Worm (Caenorhabditis elegans): Measurements from ENCODE around the gene sft-1.

Gene sft-1

ce11 chrIII:3110614-3111013 lies 24.1 kb downstream of the sft-1 start:
- TF ChIP-seq peb-1 (tag; optimal IDR thresholded peaks at IDR 0.05) (no peak), lin-11 (tag; optimal IDR thresholded peaks at IDR 0.05) (no peak), lin-13 (GFP tag; optimal IDR thresholded peaks at IDR 0.05) (no peak), ceh-16 (tag; optimal IDR thresholded peaks at IDR 0.05) (no peak), ZK546.5 (tag; optimal IDR thresholded peaks at IDR 0.05) (no peak), skn-1 (tag; optimal IDR thresholded peaks at IDR 0.05) (no peak), nhr-129 (tag; optimal IDR thresholded peaks at IDR 0.05) (no peak), sma-9 (GFP tag; optimal IDR thresholded peaks at IDR 0.05) (no peak), sma-9 (tag; optimal IDR thresholded peaks at IDR 0.05) (no peak), nhr-77 (tag; optimal IDR thresholded peaks at IDR 0.05) (no peak), elt-3 (tag; optimal IDR thresholded peaks at IDR 0.05) (no peak), ztf-11 (tag; optimal IDR thresholded peaks at IDR 0.05) (no peak), zag-1 (tag; optimal IDR thresholded peaks at IDR 0.05) (no peak), mab-5 (tag; optimal IDR thresholded peaks at IDR 0.05) (no peak), unc-62 (GFP tag; optimal IDR thresholded peaks at IDR 0.05) (no peak), ceh-82 (tag; optimal IDR thresholded peaks at IDR 0.05) (no peak), nhr-21 (tag; optimal IDR thresholded peaks at IDR 0.05) (no peak), C34F6.9 (tag; optimal IDR thresholded peaks at IDR 0.05) (no peak), nhr-23 (tag; optimal IDR thresholded peaks at IDR 0.05) (no peak), egl-27 (tag; optimal IDR thresholded peaks at IDR 0.05) (no peak), Y55F3AM.14 (GFP tag; optimal IDR thresholded peaks at IDR 0.05) (no peak)

DNA sequence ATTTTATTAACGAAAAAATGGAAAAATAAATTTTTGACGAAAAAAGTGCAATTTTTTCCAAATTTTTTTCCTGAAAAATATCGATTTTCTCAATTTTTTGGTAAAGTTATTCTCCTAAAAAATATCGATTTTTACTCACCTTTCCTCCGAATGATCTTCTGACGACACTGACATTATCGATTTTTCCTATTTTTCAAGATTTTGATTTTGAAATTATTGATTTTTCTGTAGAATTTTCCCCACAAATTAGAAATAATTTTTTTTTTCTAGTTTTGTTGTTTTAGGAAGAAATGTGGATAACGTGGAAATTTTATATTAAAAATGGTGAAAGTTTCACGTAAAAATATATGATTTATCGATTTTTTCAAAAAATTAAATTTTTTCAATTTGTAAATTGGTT lies 25.1 kb downstream of the sft-1 start:
- TF ChIP-seq nhr-23 (tag; optimal IDR thresholded peaks at IDR 0.05) (no peak), dmd-4 (tag; optimal IDR thresholded peaks at IDR 0.05) (no peak), ZK546.5 (tag; optimal IDR thresholded peaks at IDR 0.05) (no peak), mab-5 (tag; optimal IDR thresholded peaks at IDR 0.05) (no peak), elt-3 (tag; optimal IDR thresholded peaks at IDR 0.05) (no peak), C34F6.9 (tag; optimal IDR thresholded peaks at IDR 0.05) (no peak), mbf-1 (tag; optimal IDR thresholded peaks at IDR 0.05) (no peak), Y55F3AM.14 (GFP tag; optimal IDR thresholded peaks at IDR 0.05) (no peak), elt-1 (tag; optimal IDR thresholded peaks at IDR 0.05) (no peak), lin-39 (tag; optimal IDR thresholded peaks at IDR 0.05) (no peak), nhr-12 (tag; optimal IDR thresholded peaks at IDR 0.05) (no peak), aly-2 (tag; optimal IDR thresholded peaks at IDR 0.05) (no peak), snpc-4 (tag; optimal IDR thresholded peaks at IDR 0.05) (no peak), egl-27 (tag; optimal IDR thresholded peaks at IDR 0.05) (no peak), blmp-1 (tag; optimal IDR thresholded peaks at IDR 0.05; ENCODE audit: insufficient read depth) (no peak), sma-3 (GFP tag; optimal IDR thresholded peaks at IDR 0.05) (no peak), nhr-77 (tag; optimal IDR thresholded peaks at IDR 0.05) (no peak)

DNA sequence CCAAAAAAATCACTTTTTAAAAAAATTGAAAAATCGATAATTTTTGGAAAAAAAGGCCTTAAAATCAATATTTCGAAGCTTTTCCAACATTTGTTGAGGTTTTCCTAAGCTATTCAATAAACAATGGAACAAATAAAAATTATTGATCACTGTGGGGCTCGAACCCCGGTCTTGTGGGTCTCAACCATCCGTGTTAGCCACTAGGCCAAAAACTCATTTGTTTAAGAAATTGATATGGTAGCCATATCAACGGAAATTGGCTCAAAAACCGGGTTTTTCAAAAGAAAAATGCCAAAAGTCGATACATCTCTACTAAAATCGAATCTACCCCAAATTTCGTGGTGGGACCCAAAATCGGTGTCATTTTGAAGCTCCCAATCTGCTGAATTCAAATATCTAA lies 25.5 kb downstream of the sft-1 start:
- TF ChIP-seq nhr-21 (tag; optimal IDR thresholded peaks at IDR 0.05) (no peak), ZK546.5 (tag; optimal IDR thresholded peaks at IDR 0.05) (no peak), elt-3 (tag; optimal IDR thresholded peaks at IDR 0.05) (no peak), lin-11 (tag; optimal IDR thresholded peaks at IDR 0.05) (no peak), elt-1 (tag; optimal IDR thresholded peaks at IDR 0.05) (no peak), gmeb-1 (tag; optimal IDR thresholded peaks at IDR 0.05) (peak; percentile 5), mdl-1 (tag; optimal IDR thresholded peaks at IDR 0.05) (no peak)

- TF ChIP-seq nhr-237 (tag; optimal IDR thresholded peaks at IDR 0.05), result no peak
- TF ChIP-seq ceh-16 (tag; optimal IDR thresholded peaks at IDR 0.05), result no peak
- no peak for TF ChIP-seq nhr-25 (tag; optimal IDR thresholded peaks at IDR 0.05)
- TF ChIP-seq lin-11 (tag; optimal IDR thresholded peaks at IDR 0.05), result no peak
- no peak for TF ChIP-seq dmd-4 (tag; optimal IDR thresholded peaks at IDR 0.05)
- TF ChIP-seq skn-1 (tag; optimal IDR thresholded peaks at IDR 0.05), result no peak
- no peak for TF ChIP-seq gmeb-1 (tag; optimal IDR thresholded peaks at IDR 0.05)
- no peak for TF ChIP-seq elt-1 (tag; optimal IDR thresholded peaks at IDR 0.05)
- no peak for TF ChIP-seq nhr-11 (tag; optimal IDR thresholded peaks at IDR 0.05)
- no peak for TF ChIP-seq Y55F3AM.14 (GFP tag; optimal IDR thresholded peaks at IDR 0.05)
- TF ChIP-seq nhr-12 (tag; optimal IDR thresholded peaks at IDR 0.05), result no peak
- no peak for TF ChIP-seq nhr-23 (tag; optimal IDR thresholded peaks at IDR 0.05)
- TF ChIP-seq elt-3 (tag; optimal IDR thresholded peaks at IDR 0.05), result no peak
These were observed 26.1 kb downstream of the sft-1 start for ce11 chrIII:3112616-3113015.

ce11 chrIII:3116969-3117368 lies 30.5 kb downstream of the sft-1 start:
- TF ChIP-seq gmeb-1 (tag; optimal IDR thresholded peaks at IDR 0.05) (peak; percentile 28), ztf-11 (tag; optimal IDR thresholded peaks at IDR 0.05) (no peak), sem-4 (tag; optimal IDR thresholded peaks at IDR 0.05) (no peak), unc-62 (GFP tag; optimal IDR thresholded peaks at IDR 0.05) (no peak), mab-5 (tag; optimal IDR thresholded peaks at IDR 0.05) (no peak), ztf-1 (GFP tag; conservative IDR thresholded peaks at IDR 0.05) (no peak), nhr-11 (tag; optimal IDR thresholded peaks at IDR 0.05) (no peak), nhr-237 (tag; optimal IDR thresholded peaks at IDR 0.05) (no peak), nhr-10 (tag; optimal IDR thresholded peaks at IDR 0.05) (no peak), fos-1 (tag; optimal IDR thresholded peaks at IDR 0.05) (peak; percentile 92), nhr-21 (tag; optimal IDR thresholded peaks at IDR 0.05) (no peak), ceh-82 (tag; optimal IDR thresholded peaks at IDR 0.05) (no peak), aly-2 (tag; optimal IDR thresholded peaks at IDR 0.05) (no peak), sma-9 (GFP tag; optimal IDR thresholded peaks at IDR 0.05) (peak; percentile 70), sma-9 (tag; optimal IDR thresholded peaks at IDR 0.05) (no peak), C34F6.9 (tag; optimal IDR thresholded peaks at IDR 0.05) (no peak), ZK546.5 (tag; optimal IDR thresholded peaks at IDR 0.05) (no peak), Y55F3AM.14 (GFP tag; optimal IDR thresholded peaks at IDR 0.05) (no peak), lsy-2 (tag; optimal IDR thresholded peaks at IDR 0.05) (no peak), nhr-129 (tag; optimal IDR thresholded peaks at IDR 0.05) (no peak), alr-1 (tag; optimal IDR thresholded peaks at IDR 0.05) (no peak), sma-3 (GFP tag; optimal IDR thresholded peaks at IDR 0.05) (no peak), crh-2 (tag; optimal IDR thresholded peaks at IDR 0.05) (peak; percentile 74), unc-39 (tag; optimal IDR thresholded peaks at IDR 0.05) (no peak)
